Fruit fly (Drosophila melanogaster): ENCODE results near the gene CG32073.

dm6 chr3L:11107432-11107831 is at the start of gene CG32073:
- TF ChIP-seq CTCF (optimal IDR thresholded peaks at IDR 0.05) (no peak), CG8478 (optimal IDR thresholded peaks at IDR 0.05) (no peak)
